Worm (Caenorhabditis elegans): ENCODE data around the gene cdh-3.

DNA sequence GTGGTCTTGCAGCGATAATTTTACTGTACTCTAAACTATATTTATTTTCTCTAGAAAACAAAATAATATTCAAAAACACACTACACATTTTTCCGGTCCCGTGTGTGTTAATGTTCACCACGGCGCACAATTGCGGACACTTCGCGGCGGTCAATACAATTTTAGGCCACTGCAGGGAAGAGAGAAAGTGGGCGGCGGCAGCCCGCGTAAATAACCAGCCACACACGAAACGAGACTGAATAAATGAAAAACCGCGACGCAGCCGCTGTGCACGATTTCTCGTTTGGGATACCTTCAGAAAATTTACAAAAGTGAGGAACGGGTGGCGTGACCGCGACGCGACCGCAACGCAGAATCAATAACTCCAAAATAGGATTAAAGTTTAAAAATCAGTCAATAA lies 43.3 kb downstream of the cdh-3 start:
- TF ChIP-seq nhr-6 (tag; optimal IDR thresholded peaks at IDR 0.05) (no peak), nhr-48 (tag; optimal IDR thresholded peaks at IDR 0.05) (no peak), T20F7.1 (GFP tag; optimal IDR thresholded peaks at IDR 0.05) (no peak), zag-1 (tag; optimal IDR thresholded peaks at IDR 0.05) (no peak)
